Worm (Caenorhabditis elegans) whole organism, young adult: Measurements from ENCODE around the gene tig-2.

Source experiments
- B0035.1 ChIP-seq: sonication (generic microtip); optimal IDR thresholded peaks from 2 replicates; lab custom pipeline; 2016; ENCODE audit warnings: missing genetic modification characterization, mild to moderate bottlenecking, missing compliant biosample characterization, missing genotype, missing genetic modification reagents
- C17E4.6 ChIP-seq: fragments of 200-800 bp; sonication (Bioruptor generic); IDR thresholded peaks from 2 replicates; pipeline ENCODE4 v1.3.6; 2022; ENCODE audit warnings: missing genetic modification reagents, missing genetic modification characterization, missing compliant biosample characterization
- F10E7.11 ChIP-seq: sonication (generic microtip); optimal IDR thresholded peaks from 2 replicates; lab custom pipeline; 2017; ENCODE audit warnings: mild to moderate bottlenecking, missing genetic modification characterization, moderate library complexity, missing compliant biosample characterization
- F23B12.7 ChIP-seq: sonication (generic microtip); optimal IDR thresholded peaks from 2 replicates; lab custom pipeline; 2017; ENCODE audit warnings: missing genetic modification characterization, mild to moderate bottlenecking, missing compliant biosample characterization, antibody characterized with exemption, moderate library complexity; ENCODE audit not compliant: insufficient read depth
- F37B4.10 ChIP-seq: fragments of 200-800 bp; sonication (Bioruptor generic); IDR thresholded peaks from 2 replicates; pipeline ENCODE4 v1.3.6; 2022; ENCODE audit warnings: missing genetic modification characterization, missing compliant biosample characterization
- F52B5.7 ChIP-seq: sonication (generic microtip); optimal IDR thresholded peaks from 2 replicates; lab custom pipeline; 2016; ENCODE audit warnings: mild to moderate bottlenecking, missing genetic modification characterization, missing compliant biosample characterization
- F55B11.4 ChIP-seq: sonication (generic microtip); optimal IDR thresholded peaks from 2 replicates; lab custom pipeline; 2016; ENCODE audit warnings: missing compliant biosample characterization, missing genetic modification characterization, borderline replicate concordance; ENCODE audit not compliant: insufficient read depth
- T26A5.8 ChIP-seq: sonication (generic microtip); optimal IDR thresholded peaks from 2 replicates; lab custom pipeline; 2016; ENCODE audit warnings: missing genetic modification characterization, missing compliant biosample characterization
- Y53F4B.3 ChIP-seq: fragments of 200-800 bp; sonication (Bioruptor generic); IDR thresholded peaks from 2 replicates; pipeline ENCODE4 v1.3.6; 2022; ENCODE audit warnings: missing genetic modification reagents, missing genetic modification characterization, missing compliant biosample characterization
- Y56A3A.18 ChIP-seq: fragments of 200-800 bp; sonication (Bioruptor generic); IDR thresholded peaks from 2 replicates; pipeline ENCODE4 v1.3.6; 2022; ENCODE audit warnings: missing genetic modification reagents, missing genetic modification characterization, missing compliant biosample characterization
- ama-1 ChIP-seq, 3 experiments: fragments of 150-350 bp in 1 of 3; sonication (generic microtip) in 2 of 3; optimal IDR thresholded peaks; 2 replicates each; lab custom pipeline; 2014 to 2018; ENCODE audit warnings: missing biosample characterization in 2 of 3, missing genetic modification characterization in 2 of 3, missing genetic modification reagents in 2 of 3
- bed-2 ChIP-seq: fragments of 200-800 bp; sonication (Bioruptor generic); IDR thresholded peaks from 2 replicates; pipeline ENCODE4 v1.3.6; 2022; ENCODE audit warnings: missing genetic modification reagents, missing genetic modification characterization, missing compliant biosample characterization
- ccch-3 ChIP-seq: fragments of 200-800 bp; sonication (Bioruptor generic); optimal IDR thresholded peaks from 2 replicates; lab custom pipeline; 2018; ENCODE audit warnings: mild to moderate bottlenecking, missing genetic modification characterization, missing compliant biosample characterization
- cebp-1 ChIP-seq, 2 experiments: fragments of 200-800 bp in 1 of 2; sonication (Bioruptor generic) in 1 of 2; sonication (generic microtip) in 1 of 2; IDR thresholded peaks in 1 of 2; optimal IDR thresholded peaks in 1 of 2; 2 replicates each; pipeline versions ENCODE4 v1.3.6 to Lab custom; 2017 to 2022; ENCODE audit warnings: missing compliant biosample characterization in 2 of 2, missing genetic modification characterization in 2 of 2, mild to moderate bottlenecking in 1 of 2, missing genetic modification reagents in 1 of 2, moderate library complexity in 1 of 2
- ceh-100 ChIP-seq: fragments of 200-800 bp; sonication (Bioruptor generic); IDR thresholded peaks from 2 replicates; pipeline ENCODE4 v1.3.6; 2022; ENCODE audit warnings: missing genetic modification reagents, missing genetic modification characterization, missing compliant biosample characterization
- ceh-40 ChIP-seq: fragments of 200-800 bp; sonication (Bioruptor generic); IDR thresholded peaks from 2 replicates; pipeline ENCODE4 v1.3.6; 2022; ENCODE audit warnings: missing genetic modification characterization, missing compliant biosample characterization
- ceh-58 ChIP-seq: fragments of 200-800 bp; sonication (Bioruptor generic); IDR thresholded peaks from 2 replicates; pipeline ENCODE4 v1.3.6; 2022; ENCODE audit warnings: missing genetic modification characterization, missing compliant biosample characterization
- chd-7 ChIP-seq: sonication (generic microtip); optimal IDR thresholded peaks from 2 replicates; lab custom pipeline; 2016; ENCODE audit warnings: mild to moderate bottlenecking, missing genetic modification characterization, moderate library complexity, missing compliant biosample characterization
- dpff-1 ChIP-seq: sonication (generic microtip); optimal IDR thresholded peaks from 2 replicates; lab custom pipeline; 2017; ENCODE audit warnings: mild to moderate bottlenecking, missing genetic modification characterization, missing compliant biosample characterization
- efl-1 ChIP-seq: fragments of 150-350 bp; optimal IDR thresholded peaks from 2 replicates; lab custom pipeline; 2014; ENCODE audit warnings: missing biosample characterization, missing genetic modification reagents, missing genetic modification characterization
- egl-18 ChIP-seq: fragments of 200-800 bp; sonication (Bioruptor generic); IDR thresholded peaks from 2 replicates; pipeline ENCODE4 v1.3.6; 2022; ENCODE audit warnings: missing genetic modification reagents, missing genetic modification characterization, missing compliant biosample characterization
- egl-44 ChIP-seq: fragments of 200-800 bp; sonication (Bioruptor generic); IDR thresholded peaks from 2 replicates; pipeline ENCODE4 v1.3.6; 2022; ENCODE audit warnings: missing genetic modification reagents, missing genetic modification characterization, missing compliant biosample characterization
- egrh-3 ChIP-seq: fragments of 200-800 bp; sonication (Bioruptor generic); IDR thresholded peaks from 2 replicates; pipeline ENCODE4 v1.3.6; 2022; ENCODE audit warnings: missing genetic modification reagents, missing genetic modification characterization, missing compliant biosample characterization
- ets-4 ChIP-seq: fragments of 200-800 bp; sonication (Bioruptor generic); optimal IDR thresholded peaks from 2 replicates; lab custom pipeline; 2018; ENCODE audit warnings: mild to moderate bottlenecking, missing genetic modification characterization, missing compliant biosample characterization
- gei-17 ChIP-seq: fragments of 200-800 bp; sonication (Bioruptor generic); optimal IDR thresholded peaks from 2 replicates; lab custom pipeline; 2018; ENCODE audit warnings: mild to moderate bottlenecking, missing genetic modification characterization, missing compliant biosample characterization
- hmg-1.2 ChIP-seq: fragments of 200-800 bp; sonication (Bioruptor generic); IDR thresholded peaks from 2 replicates; pipeline ENCODE4 v1.3.6; 2022; ENCODE audit warnings: missing genetic modification reagents, missing genetic modification characterization, missing compliant biosample characterization
- hmg-20 ChIP-seq: fragments of 200-800 bp; sonication (Bioruptor generic); IDR thresholded peaks from 2 replicates; pipeline ENCODE4 v1.3.6; 2022; ENCODE audit warnings: missing genetic modification reagents, missing genetic modification characterization, missing compliant biosample characterization
- hsf-1 ChIP-seq: fragments of 200-800 bp; sonication (Bioruptor generic); IDR thresholded peaks from 2 replicates; pipeline ENCODE4 v1.3.6; 2022; ENCODE audit warnings: missing genetic modification reagents, missing genetic modification characterization, missing compliant biosample characterization
- lin-26 ChIP-seq: fragments of 200-800 bp; sonication (Bioruptor generic); IDR thresholded peaks from 2 replicates; pipeline ENCODE4 v1.3.6; 2022; ENCODE audit warnings: missing genetic modification reagents, missing genetic modification characterization, missing compliant biosample characterization
- lin-35 ChIP-seq, 3 experiments: fragments of 150-350 bp in 2 of 3; sonication (generic microtip) in 1 of 3; optimal IDR thresholded peaks; 2 replicates each; lab custom pipeline; 2014 to 2018; ENCODE audit warnings: missing biosample characterization in 3 of 3, missing genetic modification characterization in 3 of 3, missing genetic modification reagents in 3 of 3
- lin-40 ChIP-seq: sonication (generic microtip); optimal IDR thresholded peaks from 2 replicates; lab custom pipeline; 2016; ENCODE audit warnings: missing genetic modification characterization, mild to moderate bottlenecking, missing compliant biosample characterization, missing genotype, missing genetic modification reagents
- madf-3 ChIP-seq: fragments of 200-800 bp; sonication (Bioruptor generic); IDR thresholded peaks from 2 replicates; pipeline ENCODE4 v1.3.6; 2022; ENCODE audit warnings: missing genetic modification reagents, missing genetic modification characterization, missing compliant biosample characterization
- madf-8 ChIP-seq: fragments of 200-800 bp; sonication (Bioruptor generic); conservative IDR thresholded peaks from 2 replicates; pipeline ENCODE4 v1.3.6; 2022; ENCODE audit warnings: missing genetic modification reagents, missing genetic modification characterization, missing compliant biosample characterization
- mel-28 ChIP-seq: sonication (generic microtip); optimal IDR thresholded peaks from 2 replicates; lab custom pipeline; 2016; ENCODE audit warnings: borderline replicate concordance, mild to moderate bottlenecking, missing genetic modification characterization, missing compliant biosample characterization
- mes-4 ChIP-seq: sonication (generic microtip); optimal IDR thresholded peaks from 2 replicates; lab custom pipeline; 2016; ENCODE audit warnings: missing genotype, missing genetic modification characterization, missing compliant biosample characterization
- mxl-1 ChIP-seq: sonication (generic microtip); optimal IDR thresholded peaks from 2 replicates; lab custom pipeline; 2016; ENCODE audit warnings: missing genetic modification characterization, missing compliant biosample characterization
- nfya-1 ChIP-seq: sonication (generic microtip); optimal IDR thresholded peaks from 2 replicates; lab custom pipeline; 2017; ENCODE audit warnings: antibody characterized with exemption, missing compliant biosample characterization, missing genetic modification characterization, borderline replicate concordance; ENCODE audit not compliant: insufficient read depth
- nhr-120 ChIP-seq: fragments of 200-800 bp; sonication (Bioruptor generic); IDR thresholded peaks from 2 replicates; pipeline ENCODE4 v1.3.6; 2022; ENCODE audit warnings: missing genetic modification characterization, missing compliant biosample characterization
- nhr-179 ChIP-seq: sonication (generic microtip); optimal IDR thresholded peaks from 2 replicates; lab custom pipeline; 2016; ENCODE audit warnings: mild to moderate bottlenecking, missing genetic modification characterization, missing compliant biosample characterization
- nhr-27 ChIP-seq: fragments of 200-800 bp; sonication (Bioruptor generic); optimal IDR thresholded peaks from 2 replicates; lab custom pipeline; 2018; ENCODE audit warnings: mild to moderate bottlenecking, missing genetic modification characterization, moderate library complexity, missing compliant biosample characterization
- nhr-90 ChIP-seq: sonication (generic microtip); optimal IDR thresholded peaks from 2 replicates; lab custom pipeline; 2016; ENCODE audit warnings: missing genotype, mild to moderate bottlenecking, missing genetic modification characterization, missing compliant biosample characterization
- rpc-1 ChIP-seq, 2 experiments: fragments of 150-350 bp in 1 of 2; sonication (generic microtip) in 1 of 2; optimal IDR thresholded peaks; 2 replicates each; lab custom pipeline; 2014 to 2018; ENCODE audit warnings: missing biosample characterization in 1 of 2, missing genetic modification characterization in 1 of 2, missing genetic modification reagents in 1 of 2, missing genotype in 1 of 2
- snpc-1.1 ChIP-seq: sonication (generic microtip); optimal IDR thresholded peaks from 2 replicates; lab custom pipeline; 2017; ENCODE audit warnings: missing genetic modification characterization, mild to moderate bottlenecking, missing compliant biosample characterization, antibody characterized with exemption, moderate library complexity, missing genotype, missing genetic modification reagents; ENCODE audit not compliant: insufficient read depth
- tbx-9 ChIP-seq: sonication (generic microtip); optimal IDR thresholded peaks from 2 replicates; lab custom pipeline; 2016; ENCODE audit warnings: borderline replicate concordance, missing genetic modification characterization, inconsistent platforms, missing compliant biosample characterization
- xnd-1 ChIP-seq: sonication (generic microtip); optimal IDR thresholded peaks from 2 replicates; lab custom pipeline; 2016; ENCODE audit warnings: missing genotype, missing genetic modification reagents, missing genetic modification characterization, missing compliant biosample characterization
- zim-3 ChIP-seq: sonication (generic microtip); optimal IDR thresholded peaks from 2 replicates; lab custom pipeline; 2017; ENCODE audit warnings: mild to moderate bottlenecking, missing genetic modification characterization, moderate library complexity, missing compliant biosample characterization

tig-2 gene

DNA sequence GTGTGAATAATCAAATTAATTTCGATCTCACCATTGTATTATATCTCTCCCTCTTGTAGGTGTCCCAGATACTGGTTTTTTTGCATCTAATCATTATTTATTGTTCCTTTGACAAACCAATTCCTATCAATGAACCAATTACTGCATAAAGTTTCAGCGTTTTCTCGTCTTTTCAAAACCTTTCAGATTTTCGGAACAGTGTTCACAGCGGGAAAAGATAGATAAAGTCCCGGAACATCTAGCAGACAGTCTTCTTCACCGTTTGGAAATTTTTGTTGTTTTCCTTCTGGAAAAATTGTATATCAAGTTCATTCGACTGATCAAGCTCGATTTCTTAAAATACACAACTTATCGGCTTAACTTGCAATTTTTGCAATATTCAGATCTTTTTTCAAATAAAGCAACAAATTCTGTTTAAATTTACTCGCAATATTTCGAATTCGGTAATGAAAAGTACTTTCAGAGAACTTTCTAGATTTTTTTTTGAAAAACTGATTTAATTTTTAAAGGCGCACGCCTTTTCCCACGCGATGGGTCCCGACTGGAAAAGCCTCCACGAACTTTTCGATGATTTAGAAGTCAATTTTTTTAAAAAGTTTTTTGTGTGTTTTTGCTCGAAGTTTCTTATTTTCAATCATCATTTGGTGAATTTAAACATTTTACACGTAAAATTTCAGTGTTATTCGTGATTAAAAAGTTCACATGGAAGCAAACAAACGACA lies 25.5 kb upstream of the tig-2 start, which contains the start of gene pgl-3 (continued):
- TF ChIP-seq C17E4.6 (GFP tag; lab: Robert Waterston, UW) (peak; percentile 72), gei-17 (GFP tag; lab: Kevin White, UChicago) (no peak), madf-3 (GFP tag; lab: Robert Waterston, UW) (peak; percentile 77; the same call in 1 of the 2 replicates), nfya-1 (tag; lab: Kevin White, UChicago) (no peak), Y56A3A.18 (GFP tag; lab: Robert Waterston, UW) (peak; percentile 42; the same call in 1 of the 2 replicates), cebp-1 (GFP tag; IDR thresholded peaks at IDR 0.05; lab: Robert Waterston, UW) (no peak), cebp-1 (tag; optimal IDR thresholded peaks at IDR 0.05; lab: Kevin White, UChicago) (peak; percentile 31), tbx-9 (tag; lab: Kevin White, UChicago) (no peak), F10E7.11 (tag; lab: Kevin White, UChicago) (no peak), F37B4.10 (GFP tag; lab: Robert Waterston, UW) (0 out of 2 replicates have a peak, but pooled peaks have one; percentile 19), egl-44 (GFP tag; lab: Robert Waterston, UW) (0 out of 2 replicates have a peak, but pooled peaks have one; percentile 54), ama-1 (optimal IDR thresholded peaks at IDR 0.05; lab: Kevin White, UChicago) (no peak), ama-1 (GFP tag; optimal IDR thresholded peaks at IDR 0.05; lab: Kevin White, UChicago) (no peak), rpc-1 (optimal IDR thresholded peaks at IDR 0.05; lab: Kevin White, UChicago) (no peak), rpc-1 (tag; optimal IDR thresholded peaks at IDR 0.05; lab: Kevin White, UChicago) (no peak), bed-2 (no peak), nhr-90 (tag; lab: Kevin White, UChicago) (no peak), B0035.1 (no peak), ceh-58 (GFP tag; lab: Robert Waterston, UW) (no peak), hmg-1.2 (peak; percentile 34), F55B11.4 (tag; lab: Kevin White, UChicago) (no peak), F23B12.7 (tag; lab: Kevin White, UChicago) (no peak), ccch-3 (GFP tag; lab: Kevin White, UChicago) (no peak), lin-35 (GFP tag; optimal IDR thresholded peaks at IDR 0.05; lab: Kevin White, UChicago) (no peak), mel-28 (no peak), zim-3 (tag; lab: Kevin White, UChicago) (no peak), F52B5.7 (tag; lab: Kevin White, UChicago) (no peak), chd-7 (tag; lab: Kevin White, UChicago) (no peak), hsf-1 (GFP tag; lab: Robert Waterston, UW) (peak; percentile 83), nhr-27 (no peak), egl-18 (GFP tag; lab: Robert Waterston, UW) (no peak), Y53F4B.3 (no peak), madf-8 (peak; percentile 45), mxl-1 (tag; lab: Kevin White, UChicago) (no peak), mes-4 (no peak), lin-26 (GFP tag; lab: Robert Waterston, UW) (peak; percentile 60; the same call in 1 of the 2 replicates), efl-1 (peak; percentile 47), nhr-179 (tag; lab: Kevin White, UChicago) (no peak), snpc-1.1 (tag; lab: Kevin White, UChicago) (peak; percentile 18), ets-4 (GFP tag; lab: Kevin White, UChicago) (no peak), ceh-40 (GFP tag; lab: Robert Waterston, UW) (no peak), nhr-120 (GFP tag; lab: Robert Waterston, UW) (no peak), ceh-100 (no peak), egrh-3 (GFP tag; lab: Robert Waterston, UW) (no peak), lin-40 (tag; lab: Kevin White, UChicago) (no peak), hmg-20 (GFP tag; lab: Robert Waterston, UW) (no peak), dpff-1 (tag; lab: Kevin White, UChicago) (no peak), xnd-1 (peak; percentile 42), T26A5.8 (no peak)
